Worm (Caenorhabditis elegans) whole organism, early embryonic: ENCODE results near the gene phf-32.

Source experiments
- B0310.2 ChIP-seq: sonication (generic microtip); optimal IDR thresholded peaks from 2 replicates; lab custom pipeline; 2016; ENCODE audit warnings: mild to moderate bottlenecking, missing genetic modification characterization, missing compliant biosample characterization
- F13C5.2 ChIP-seq: sonication (generic microtip); optimal IDR thresholded peaks from 2 replicates; lab custom pipeline; 2017; ENCODE audit warnings: mild to moderate bottlenecking, missing genetic modification characterization, inconsistent platforms, missing compliant biosample characterization
- aly-1 ChIP-seq: sonication (generic microtip); optimal IDR thresholded peaks from 2 replicates; lab custom pipeline; 2016; ENCODE audit warnings: missing genetic modification characterization, missing compliant biosample characterization
- ama-1 ChIP-seq: fragments of 150-350 bp; optimal IDR thresholded peaks from 2 replicates; lab custom pipeline; 2014
- ceh-13 ChIP-seq: fragments of 200-800 bp; sonication (Bioruptor generic); optimal IDR thresholded peaks from 2 replicates; lab custom pipeline; 2018; ENCODE audit warnings: mild to moderate bottlenecking, missing genetic modification characterization, missing compliant biosample characterization
- ceh-36 ChIP-seq: sonication (generic microtip); optimal IDR thresholded peaks from 2 replicates; lab custom pipeline; 2016; ENCODE audit warnings: missing genetic modification characterization, inconsistent platforms, missing compliant biosample characterization
- ets-7 ChIP-seq: sonication (generic microtip); optimal IDR thresholded peaks from 2 replicates; lab custom pipeline; 2016; ENCODE audit warnings: missing genotype, missing genetic modification characterization, missing compliant biosample characterization
- flt-1 ChIP-seq: fragments of 200-800 bp; sonication (Bioruptor generic); IDR thresholded peaks from 2 replicates; pipeline ENCODE4 v1.3.6; 2022; ENCODE audit warnings: missing genetic modification characterization, missing compliant biosample characterization
- hmbx-1 ChIP-seq: sonication (generic microtip); optimal IDR thresholded peaks from 2 replicates; lab custom pipeline; 2016; ENCODE audit warnings: mild to moderate bottlenecking, missing genetic modification characterization, missing compliant biosample characterization
- hmg-4 ChIP-seq: fragments of 200-800 bp; sonication (Bioruptor generic); optimal IDR thresholded peaks from 2 replicates; lab custom pipeline; 2018; ENCODE audit warnings: mild to moderate bottlenecking, missing genetic modification characterization, missing compliant biosample characterization
- hnd-1 ChIP-seq: sonication (generic microtip); optimal IDR thresholded peaks from 2 replicates; lab custom pipeline; 2016; ENCODE audit warnings: missing genetic modification characterization, missing compliant biosample characterization
- pes-1 ChIP-seq: fragments of 200-800 bp; sonication (Bioruptor generic); IDR thresholded peaks from 2 replicates; pipeline ENCODE4 v1.3.6; 2022; ENCODE audit warnings: missing genetic modification reagents, missing genetic modification characterization, missing compliant biosample characterization
- scrt-1 ChIP-seq: fragments of 200-800 bp; sonication (Bioruptor generic); IDR thresholded peaks from 2 replicates; pipeline ENCODE4 v1.3.6; 2022; ENCODE audit warnings: missing genetic modification characterization, missing compliant biosample characterization
- sea-1 ChIP-seq: fragments of 200-800 bp; sonication (Bioruptor generic); conservative IDR thresholded peaks from 2 replicates; pipeline ENCODE4 v1.3.6; 2022; ENCODE audit warnings: missing genetic modification characterization, missing compliant biosample characterization
- tbx-11 ChIP-seq: fragments of 200-800 bp; sonication (Bioruptor generic); IDR thresholded peaks from 2 replicates; pipeline ENCODE4 v1.3.6; 2022; ENCODE audit warnings: missing genetic modification characterization, missing compliant biosample characterization
- tbx-37 ChIP-seq: fragments of 200-800 bp; sonication (Bioruptor generic); conservative IDR thresholded peaks from 2 replicates; pipeline ENCODE4 v1.3.6; 2022; ENCODE audit warnings: missing genetic modification reagents, missing genetic modification characterization, missing compliant biosample characterization
- tra-4 ChIP-seq: sonication (generic microtip); optimal IDR thresholded peaks from 2 replicates; lab custom pipeline; 2017; ENCODE audit warnings: missing genetic modification characterization, missing compliant biosample characterization

The phf-32 gene

DNA sequence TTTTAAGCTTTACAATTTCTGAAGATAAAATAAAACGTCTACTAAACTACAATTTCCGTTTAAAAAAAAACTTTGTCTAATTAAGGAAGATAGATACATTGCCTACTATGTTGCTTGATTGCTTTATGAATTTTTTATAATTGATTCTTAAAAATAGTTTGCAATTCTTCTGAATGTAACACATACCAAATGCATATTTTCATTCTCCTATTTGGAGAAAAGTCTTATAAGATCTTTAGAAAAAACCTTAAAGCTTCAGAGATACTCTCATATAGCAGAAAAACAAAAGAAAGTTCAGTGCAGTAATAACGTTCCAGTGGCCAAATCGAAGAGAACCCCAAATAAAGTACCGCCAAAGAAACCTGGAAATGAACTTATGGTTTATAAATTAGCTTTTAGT, at the start of gene phf-32:
Gene phf-32 (plus strand): TSS at position 301 of the 400 bp plus-strand sequence.
- TF ChIP-seq hnd-1 (no peak), tra-4 (tag; lab: Kevin White, UChicago) (no peak), sea-1 (GFP tag; lab: Robert Waterston, UW) (no peak), ets-7 (no peak), ama-1 (lab: Kevin White, UChicago) (no peak), ceh-13 (GFP tag; lab: Kevin White, UChicago) (no peak), scrt-1 (GFP tag; lab: Robert Waterston, UW) (no peak), tbx-11 (no peak), flt-1 (GFP tag; lab: Robert Waterston, UW) (no peak), tbx-37 (GFP tag; lab: Robert Waterston, UW) (no peak), B0310.2 (tag; lab: Kevin White, UChicago) (no peak), pes-1 (GFP tag; lab: Robert Waterston, UW) (no peak)

DNA sequence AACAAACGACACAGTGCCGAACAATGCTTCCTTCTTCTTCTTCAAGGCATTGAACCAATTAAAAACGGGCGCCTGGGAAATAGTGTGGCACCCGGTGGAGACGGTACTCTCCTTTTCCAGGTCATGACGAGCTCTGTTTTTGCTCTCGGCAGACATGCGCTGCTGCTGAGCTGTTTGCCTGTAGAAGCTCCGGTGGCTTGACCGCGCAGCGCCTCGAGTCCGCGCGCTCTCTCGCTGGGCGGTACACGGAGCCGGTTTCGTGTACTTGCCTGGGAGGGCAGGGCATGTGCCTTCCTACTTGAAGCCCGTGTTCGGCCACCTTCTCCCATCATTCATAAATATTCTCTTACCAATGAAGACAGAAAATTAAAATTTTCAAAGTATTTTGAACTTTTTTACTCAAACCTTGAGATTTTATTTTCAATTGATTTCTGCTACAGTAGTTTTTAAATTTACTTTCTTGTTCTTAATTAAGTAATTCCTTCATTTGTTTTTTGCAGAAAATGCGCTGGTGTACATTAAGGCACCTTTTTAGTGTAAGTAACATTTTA, 46.2 kb upstream of the phf-32 start, which contains the start of gene E01G6.1:
Gene E01G6.1 (plus strand): TSS at position 501 of the 551 bp plus-strand sequence.
- no peak for TF ChIP-seq sea-1 (GFP tag; lab: Robert Waterston, UW)
- TF ChIP-seq hnd-1, result no peak
- TF ChIP-seq scrt-1 (GFP tag; lab: Robert Waterston, UW), result no peak
- no peak for TF ChIP-seq ceh-13 (GFP tag; lab: Kevin White, UChicago)
- TF ChIP-seq hmbx-1 (tag; lab: Kevin White, UChicago), result no peak
- TF ChIP-seq hmg-4 (GFP tag; lab: Kevin White, UChicago), result no peak

DNA sequence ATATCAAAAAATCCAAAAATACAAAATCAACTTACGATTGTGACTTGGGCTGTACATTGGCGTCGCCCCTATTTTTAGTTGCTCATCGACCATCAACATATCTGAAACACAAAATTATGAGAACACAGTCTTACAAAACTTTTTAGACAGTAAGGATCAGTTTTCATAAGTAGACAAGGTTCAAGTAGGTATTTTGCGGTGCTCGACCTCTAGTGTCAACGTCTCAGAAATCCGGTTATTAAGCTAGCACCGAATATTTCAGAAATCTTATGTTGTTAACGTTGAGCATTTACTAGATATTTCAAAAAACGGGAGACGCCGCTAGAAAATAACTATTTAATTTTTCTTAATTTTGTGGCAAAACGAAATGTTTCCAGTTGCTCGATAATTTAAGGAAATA, 35.8 kb upstream of the phf-32 start, which contains the start of gene otpl-8:
Gene otpl-8 (minus strand): TSS at position 101 of the 400 bp plus-strand sequence.
- TF ChIP-seq B0310.2 (tag; lab: Kevin White, UChicago), result no peak
- TF ChIP-seq tbx-11, result no peak
- no peak for TF ChIP-seq tbx-37 (GFP tag; lab: Robert Waterston, UW)
- TF ChIP-seq ets-7, result no peak
- TF ChIP-seq tra-4 (tag; lab: Kevin White, UChicago), result no peak

DNA sequence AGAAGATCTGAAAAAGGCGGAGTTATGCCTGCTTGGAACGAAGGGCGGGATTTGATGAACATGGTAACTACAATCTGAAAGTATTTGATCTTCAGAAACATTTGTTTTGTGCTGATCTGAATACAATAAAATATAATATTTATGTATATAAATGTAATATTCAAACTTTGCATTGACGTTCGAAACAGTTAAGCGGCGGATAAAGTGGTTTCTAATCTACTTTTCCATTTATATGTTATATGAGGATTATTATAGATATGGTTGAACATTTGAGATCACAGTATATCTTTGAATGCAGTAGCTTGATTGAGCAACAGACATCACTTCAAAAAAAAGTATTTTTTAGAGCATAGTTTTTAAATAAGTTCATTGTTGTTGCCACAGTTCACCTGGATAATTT, 32.8 kb upstream of the phf-32 start, which contains the start of gene H19J13.2:
Gene H19J13.2 (minus strand): TSS at position 101 of the 400 bp plus-strand sequence.
- TF ChIP-seq tbx-11 (no peak), tbx-37 (GFP tag; lab: Robert Waterston, UW) (no peak)

DNA sequence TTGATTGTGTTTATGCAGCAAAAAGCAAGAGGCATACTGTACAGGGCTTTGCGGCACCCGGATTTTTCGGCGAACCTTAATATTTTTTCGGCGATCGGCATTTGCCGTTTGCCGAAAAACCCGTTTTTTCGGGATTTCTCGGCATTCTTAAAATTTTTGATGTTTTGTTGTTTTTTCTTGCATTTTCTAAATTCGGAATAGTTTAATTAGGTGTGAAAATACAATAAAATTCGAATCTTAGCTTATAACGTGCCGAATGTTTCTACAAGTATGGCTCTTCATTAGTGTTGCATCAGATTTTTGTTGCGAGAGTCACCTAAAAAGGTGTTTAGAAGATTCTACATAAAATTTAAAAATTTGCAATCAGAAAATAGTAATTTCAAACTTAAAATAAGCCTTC, 31.1 kb upstream of the phf-32 start, which contains the start of gene C04B4.6:
Gene C04B4.6 (minus strand): TSS at position 101 of the 400 bp plus-strand sequence.
- TF ChIP-seq pes-1 (GFP tag; lab: Robert Waterston, UW) (no peak), hnd-1 (no peak), ama-1 (lab: Kevin White, UChicago) (no peak), sea-1 (GFP tag; lab: Robert Waterston, UW) (no peak), hmg-4 (GFP tag; lab: Kevin White, UChicago) (no peak), aly-1 (tag; lab: Kevin White, UChicago) (no peak), F13C5.2 (tag; lab: Kevin White, UChicago) (no peak), hmbx-1 (tag; lab: Kevin White, UChicago) (no peak), B0310.2 (tag; lab: Kevin White, UChicago) (no peak), flt-1 (GFP tag; lab: Robert Waterston, UW) (no peak), tbx-11 (no peak), ceh-36 (tag; lab: Kevin White, UChicago) (no peak)

DNA sequence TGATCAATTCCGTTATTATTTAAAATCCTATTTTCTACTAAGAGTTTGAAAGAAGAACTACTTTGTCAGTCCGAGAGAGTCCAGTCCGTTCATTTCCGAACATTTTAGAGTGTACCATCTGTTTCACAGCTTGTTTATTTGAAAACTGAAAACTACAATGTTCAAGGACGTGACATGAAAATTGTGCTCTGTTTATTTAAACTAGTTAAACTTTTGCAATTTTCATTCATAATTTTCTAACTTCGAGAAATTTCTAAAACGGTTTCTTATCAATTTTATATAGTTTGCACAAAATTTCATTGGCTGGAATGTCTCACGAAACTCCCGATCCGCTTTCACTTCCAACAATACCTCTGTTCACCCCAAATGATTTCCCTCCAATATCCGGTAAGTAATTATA, 26.2 kb upstream of the phf-32 start, which contains the start of gene C04B4.1:
Gene C04B4.1 (plus strand): TSS at position 301 of the 400 bp plus-strand sequence.
- TF ChIP-seq B0310.2 (tag; lab: Kevin White, UChicago) (no peak), pes-1 (GFP tag; lab: Robert Waterston, UW) (no peak), ama-1 (lab: Kevin White, UChicago) (no peak), sea-1 (GFP tag; lab: Robert Waterston, UW) (no peak), ets-7 (no peak), aly-1 (tag; lab: Kevin White, UChicago) (no peak), tbx-37 (GFP tag; lab: Robert Waterston, UW) (no peak), scrt-1 (GFP tag; lab: Robert Waterston, UW) (no peak), hmbx-1 (tag; lab: Kevin White, UChicago) (no peak), hnd-1 (no peak), F13C5.2 (tag; lab: Kevin White, UChicago) (no peak), hmg-4 (GFP tag; lab: Kevin White, UChicago) (no peak), flt-1 (GFP tag; lab: Robert Waterston, UW) (no peak)

DNA sequence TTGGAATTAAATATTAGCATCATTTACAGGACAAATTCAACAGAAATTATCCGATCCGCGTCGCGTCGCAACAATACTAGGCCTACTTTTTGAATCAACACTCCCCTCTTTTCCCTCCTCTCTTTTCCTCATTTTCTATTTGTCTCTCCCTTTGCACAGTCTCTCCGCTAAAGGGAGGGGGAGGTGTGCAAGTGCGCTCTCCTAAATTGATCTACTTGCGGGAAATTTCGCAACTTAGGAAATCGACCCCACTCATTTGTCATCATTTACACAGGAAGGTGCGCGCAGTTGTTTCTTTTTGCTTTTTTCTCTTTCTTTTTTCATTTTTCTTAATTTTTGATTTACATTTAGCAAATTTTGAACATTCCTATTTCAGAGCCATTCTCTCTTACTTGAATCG, 23.8 kb upstream of the phf-32 start, which contains the start of gene C04B4.2:
Gene C04B4.2 (plus strand): TSS at position 371 of the 400 bp plus-strand sequence.
- TF ChIP-seq pes-1 (GFP tag; lab: Robert Waterston, UW) (no peak), scrt-1 (GFP tag; lab: Robert Waterston, UW) (no peak), ama-1 (lab: Kevin White, UChicago) (no peak), tbx-37 (GFP tag; lab: Robert Waterston, UW) (no peak), hmg-4 (GFP tag; lab: Kevin White, UChicago) (no peak), tra-4 (tag; lab: Kevin White, UChicago) (no peak), sea-1 (GFP tag; lab: Robert Waterston, UW) (no peak)

DNA sequence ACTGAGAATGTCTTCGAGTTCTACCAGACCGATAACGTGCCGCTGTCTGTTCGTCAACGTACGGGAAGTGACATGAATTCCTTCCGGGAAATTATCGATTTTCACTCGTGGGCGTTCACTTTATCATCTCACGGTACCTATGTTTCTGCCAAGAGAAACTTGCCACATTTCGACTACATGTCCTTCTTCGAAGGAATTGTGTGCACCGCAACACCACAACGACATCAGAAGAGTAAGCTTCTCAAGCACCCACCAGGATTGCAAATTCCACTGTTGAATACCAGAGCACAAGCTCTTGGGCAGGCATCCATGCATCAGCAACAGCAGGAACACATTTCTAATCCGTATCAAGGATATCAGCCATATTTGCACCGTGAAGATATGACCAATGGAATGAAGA, 22.5 kb upstream of the phf-32 start:
- TF ChIP-seq pes-1 (GFP tag; lab: Robert Waterston, UW) (no peak), F13C5.2 (tag; lab: Kevin White, UChicago) (no peak), hmg-4 (GFP tag; lab: Kevin White, UChicago) (no peak), tbx-11 (no peak), flt-1 (GFP tag; lab: Robert Waterston, UW) (no peak), scrt-1 (GFP tag; lab: Robert Waterston, UW) (no peak), tra-4 (tag; lab: Kevin White, UChicago) (no peak), sea-1 (GFP tag; lab: Robert Waterston, UW) (no peak), hmbx-1 (tag; lab: Kevin White, UChicago) (no peak), aly-1 (tag; lab: Kevin White, UChicago) (no peak), tbx-37 (GFP tag; lab: Robert Waterston, UW) (no peak), ama-1 (lab: Kevin White, UChicago) (no peak), B0310.2 (tag; lab: Kevin White, UChicago) (no peak), ceh-13 (GFP tag; lab: Kevin White, UChicago) (no peak), ceh-36 (tag; lab: Kevin White, UChicago) (no peak), ets-7 (no peak), hnd-1 (no peak)
